Worm (Caenorhabditis elegans) whole organism, L2 larva: ENCODE results near the gene tag-65.

ENCODE experiments used
- C34F6.9 ChIP-seq: fragments of 150-350 bp; optimal IDR thresholded peaks from 2 replicates; lab custom pipeline; 2014; ENCODE audit warnings: missing biosample characterization, missing genetic modification characterization
- R02D3.7 ChIP-seq: fragments of 150-350 bp; optimal IDR thresholded peaks from 2 replicates; lab custom pipeline; 2014; ENCODE audit warnings: missing biosample characterization, missing genetic modification characterization
- Y55F3AM.14 ChIP-seq: fragments of 200-800 bp; sonication (Bioruptor generic); optimal IDR thresholded peaks from 2 replicates; lab custom pipeline; 2018; ENCODE audit warnings: mild to moderate bottlenecking, missing genetic modification characterization, missing compliant biosample characterization
- ama-1 ChIP-seq: fragments of 150-350 bp; optimal IDR thresholded peaks from 2 replicates; lab custom pipeline; 2018; ENCODE audit warnings: inconsistent platforms
- blmp-1 ChIP-seq: sonication (generic microtip); optimal IDR thresholded peaks from 2 replicates; lab custom pipeline; 2017; ENCODE audit warnings: missing genetic modification characterization, mild to moderate bottlenecking, missing compliant biosample characterization, antibody characterized with exemption, moderate library complexity; ENCODE audit not compliant: insufficient read depth
- ceh-16 ChIP-seq: fragments of 150-350 bp; optimal IDR thresholded peaks from 2 replicates; lab custom pipeline; 2014; ENCODE audit warnings: missing biosample characterization, missing genetic modification characterization
- ceh-82 ChIP-seq: fragments of 150-350 bp; optimal IDR thresholded peaks from 2 replicates; lab custom pipeline; 2014; ENCODE audit warnings: missing biosample characterization, missing genetic modification characterization
- crh-2 ChIP-seq: sonication (generic microtip); optimal IDR thresholded peaks from 2 replicates; lab custom pipeline; 2017; ENCODE audit warnings: missing biosample characterization, missing genetic modification characterization
- dmd-4 ChIP-seq: sonication (generic microtip); optimal IDR thresholded peaks from 2 replicates; lab custom pipeline; 2017; ENCODE audit warnings: missing biosample characterization, missing genetic modification characterization
- egl-27 ChIP-seq: sonication (generic microtip); optimal IDR thresholded peaks from 3 replicates; lab custom pipeline; 2017; ENCODE audit warnings: missing biosample characterization, missing genetic modification reagents, missing genetic modification characterization
- elt-1 ChIP-seq: fragments of 150-350 bp; optimal IDR thresholded peaks from 2 replicates; lab custom pipeline; 2014; ENCODE audit warnings: missing biosample characterization, missing genetic modification characterization
- elt-3 ChIP-seq: sonication (generic microtip); optimal IDR thresholded peaks from 2 replicates; lab custom pipeline; 2017; ENCODE audit warnings: missing biosample characterization, missing genetic modification characterization
- gmeb-1 ChIP-seq: fragments of 150-350 bp; optimal IDR thresholded peaks from 2 replicates; lab custom pipeline; 2014; ENCODE audit warnings: missing biosample characterization, missing genetic modification characterization
- lin-39 ChIP-seq: fragments of 150-350 bp; optimal IDR thresholded peaks from 2 replicates; lab custom pipeline; 2014; ENCODE audit warnings: missing biosample characterization, missing genetic modification reagents, missing genetic modification characterization
- lsy-2 ChIP-seq, 2 experiments: fragments of 150-350 bp in 1 of 2; sonication (generic microtip) in 1 of 2; optimal IDR thresholded peaks; 2 replicates each; lab custom pipeline; 2014 to 2017; ENCODE audit warnings: missing biosample characterization in 2 of 2, missing genetic modification characterization in 2 of 2
- mab-5 ChIP-seq: fragments of 150-350 bp; optimal IDR thresholded peaks from 2 replicates; lab custom pipeline; 2014; ENCODE audit warnings: missing biosample characterization, missing genetic modification characterization
- mbf-1 ChIP-seq: sonication (generic microtip); optimal IDR thresholded peaks from 2 replicates; lab custom pipeline; 2017; ENCODE audit warnings: missing biosample characterization, missing genetic modification characterization
- mdl-1 ChIP-seq, 2 experiments: fragments of 150-350 bp in 1 of 2; sonication (generic microtip) in 1 of 2; optimal IDR thresholded peaks; 2 replicates each; lab custom pipeline; 2017; ENCODE audit warnings: missing biosample characterization in 2 of 2, missing genetic modification characterization in 2 of 2
- nhr-10 ChIP-seq: sonication (generic microtip); optimal IDR thresholded peaks from 2 replicates; lab custom pipeline; 2017; ENCODE audit warnings: missing biosample characterization, missing genetic modification characterization
- nhr-11 ChIP-seq: fragments of 150-350 bp; optimal IDR thresholded peaks from 2 replicates; lab custom pipeline; 2014; ENCODE audit warnings: missing biosample characterization, missing genetic modification characterization
- nhr-129 ChIP-seq: fragments of 150-350 bp; optimal IDR thresholded peaks from 2 replicates; lab custom pipeline; 2014; ENCODE audit warnings: missing biosample characterization, missing genetic modification characterization
- nhr-21 ChIP-seq: fragments of 150-350 bp; optimal IDR thresholded peaks from 2 replicates; lab custom pipeline; 2014; ENCODE audit warnings: missing biosample characterization, missing genetic modification characterization
- nhr-237 ChIP-seq: fragments of 150-350 bp; optimal IDR thresholded peaks from 2 replicates; lab custom pipeline; 2014; ENCODE audit warnings: missing biosample characterization, missing genetic modification characterization
- nhr-77 ChIP-seq: fragments of 150-350 bp; optimal IDR thresholded peaks from 2 replicates; lab custom pipeline; 2014; ENCODE audit warnings: missing biosample characterization, missing genetic modification characterization
- peb-1 ChIP-seq: fragments of 150-350 bp; optimal IDR thresholded peaks from 2 replicates; lab custom pipeline; 2014; ENCODE audit warnings: missing biosample characterization, missing genetic modification characterization
- sem-4 ChIP-seq: fragments of 150-350 bp; optimal IDR thresholded peaks from 2 replicates; lab custom pipeline; 2014; ENCODE audit warnings: missing biosample characterization, missing genetic modification reagents, missing genetic modification characterization
- sma-3 ChIP-seq: sonication (generic microtip); optimal IDR thresholded peaks from 2 replicates; lab custom pipeline; 2016; ENCODE audit warnings: missing genetic modification reagents, missing genetic modification characterization, missing compliant biosample characterization
- snpc-4 ChIP-seq: fragments of 150-350 bp; optimal IDR thresholded peaks from 2 replicates; lab custom pipeline; 2014; ENCODE audit warnings: missing biosample characterization, missing genetic modification characterization
- unc-39 ChIP-seq: fragments of 150-350 bp; optimal IDR thresholded peaks from 2 replicates; lab custom pipeline; 2014; ENCODE audit warnings: missing biosample characterization, missing genetic modification characterization
- unc-55 ChIP-seq: fragments of 150-350 bp; sonication (generic microtip); optimal IDR thresholded peaks from 3 replicates; lab custom pipeline; 2014; ENCODE audit warnings: missing biosample characterization, missing genetic modification reagents, missing genetic modification characterization
- unc-62 ChIP-seq: fragments of 150-350 bp; optimal IDR thresholded peaks from 2 replicates; lab custom pipeline; 2014; ENCODE audit warnings: missing biosample characterization, missing genetic modification reagents, missing genetic modification characterization
- ztf-1 ChIP-seq: fragments of 200-800 bp; sonication (Bioruptor generic); conservative IDR thresholded peaks from 2 replicates; pipeline ENCODE4 v1.3.6; 2022; ENCODE audit warnings: missing genetic modification characterization, missing compliant biosample characterization
- ztf-11 ChIP-seq: sonication (generic microtip); optimal IDR thresholded peaks from 2 replicates; lab custom pipeline; 2017; ENCODE audit warnings: missing biosample characterization, missing genetic modification characterization
- ztf-4 ChIP-seq: fragments of 150-350 bp; optimal IDR thresholded peaks from 2 replicates; lab custom pipeline; 2014; ENCODE audit warnings: missing biosample characterization, missing genetic modification characterization

The tag-65 gene

ce11 chrV:13686513-13686912 lies 8.1 kb upstream of the tag-65 start:
- TF ChIP-seq C34F6.9 (tag; lab: Kevin White, UChicago) (peak; percentile 11), R02D3.7 (tag; lab: Kevin White, UChicago) (no peak)
- TF ChIP-seq, all 48 proteins: peak for 1

- no peak for TF ChIP-seq gmeb-1
- TF ChIP-seq nhr-129: no peak
- TF ChIP-seq ceh-16 (tag; lab: Kevin White, UChicago): no peak
- no peak for TF ChIP-seq C34F6.9 (tag; lab: Kevin White, UChicago)
- TF ChIP-seq ztf-11 (tag; lab: Kevin White, UChicago): no peak
- no peak for TF ChIP-seq blmp-1 (tag; lab: Kevin White, UChicago)
Observed at ce11 chrV:13681445-13681844, 3.1 kb upstream of the tag-65 start.

ce11 chrV:13679859-13680258 lies 1.5 kb upstream of the tag-65 start:
- TF ChIP-seq C34F6.9 (tag; lab: Kevin White, UChicago) (no peak), mdl-1 (tag; optimal IDR thresholded peaks at IDR 0.05; lab: Kevin White, UChicago) (no peak), blmp-1 (tag; lab: Kevin White, UChicago) (no peak), nhr-21 (tag; lab: Kevin White, UChicago) (no peak), unc-39 (tag; lab: Kevin White, UChicago) (no peak), nhr-10 (no peak), lin-39 (tag; lab: Kevin White, UChicago) (no peak), sma-3 (GFP tag; lab: Kevin White, UChicago) (no peak), mab-5 (tag; lab: Kevin White, UChicago) (no peak), nhr-237 (tag; lab: Kevin White, UChicago) (no peak), ceh-82 (tag; lab: Kevin White, UChicago) (no peak), ztf-1 (GFP tag; lab: Robert Waterston, UW) (no peak), unc-62 (GFP tag; lab: Kevin White, UChicago) (no peak), sem-4 (tag; lab: Kevin White, UChicago) (no peak), nhr-77 (no peak), lsy-2 (tag; optimal IDR thresholded peaks at IDR 0.05; lab: Kevin White, UChicago) (no peak), dmd-4 (tag; lab: Kevin White, UChicago) (no peak), ama-1 (lab: Kevin White, UChicago) (no peak), elt-1 (no peak)

ce11 chrV:13671911-13672639 lies 6.3 kb downstream of the tag-65 start, which contains the start of the genes mip-2 and F58G11.4:
Gene mip-2, minus strand, starts transcription at chrV:13671958.
Gene F58G11.4, plus strand, starts transcription at chrV:13672589.
- no peak for TF ChIP-seq unc-55
- no peak for TF ChIP-seq elt-3
- no peak for TF ChIP-seq sem-4 (tag; lab: Kevin White, UChicago)
- no peak for TF ChIP-seq mab-5 (tag; lab: Kevin White, UChicago)
- TF ChIP-seq unc-39 (tag; lab: Kevin White, UChicago): no peak
- TF ChIP-seq ztf-11 (tag; lab: Kevin White, UChicago): no peak
- no peak for TF ChIP-seq C34F6.9 (tag; lab: Kevin White, UChicago)
- no peak for TF ChIP-seq peb-1 (tag; lab: Kevin White, UChicago)
- TF ChIP-seq crh-2 (tag; lab: Kevin White, UChicago): no peak
- TF ChIP-seq nhr-11 (tag; lab: Kevin White, UChicago): no peak
- TF ChIP-seq gmeb-1: no peak
- no peak for TF ChIP-seq ceh-82 (tag; lab: Kevin White, UChicago)

- TF ChIP-seq nhr-11 (tag; lab: Kevin White, UChicago): no peak
- TF ChIP-seq unc-55: no peak
- no peak for TF ChIP-seq peb-1 (tag; lab: Kevin White, UChicago)
- no peak for TF ChIP-seq egl-27 (tag; lab: Kevin White, UChicago)
- TF ChIP-seq Y55F3AM.14 (GFP tag; lab: Kevin White, UChicago): no peak
- TF ChIP-seq mbf-1 (tag; lab: Kevin White, UChicago): no peak
- TF ChIP-seq unc-39 (tag; lab: Kevin White, UChicago): no peak
- no peak for TF ChIP-seq ztf-4 (tag; lab: Kevin White, UChicago)
- TF ChIP-seq gmeb-1: no peak
- no peak for TF ChIP-seq ceh-82 (tag; lab: Kevin White, UChicago)
- no peak for TF ChIP-seq snpc-4 (tag; lab: Kevin White, UChicago)
Observed at ce11 chrV:13669170-13669569, 9.2 kb downstream of the tag-65 start.
